Worm (Caenorhabditis elegans): Measurements from ENCODE around the gene C18A3.7.

The C18A3.7 gene

ce11 chrII:5693893-5694292 is 36.4 kb downstream of the C18A3.7 start, which contains the start of gene C25H3.3:
Gene C25H3.3, plus strand, starts transcription at chrII:5694193.
- no peak for TF ChIP-seq nhr-25 (tag; optimal IDR thresholded peaks at IDR 0.05)
- TF ChIP-seq eor-1 (tag; optimal IDR thresholded peaks at IDR 0.05) = no peak
- TF ChIP-seq nhr-43 (tag; optimal IDR thresholded peaks at IDR 0.05; ENCODE audit: poor library complexity, severe bottlenecking) = no peak
- TF ChIP-seq sea-2 (GFP tag; optimal IDR thresholded peaks at IDR 0.05) = no peak
- no peak for TF ChIP-seq nhr-76 (tag; optimal IDR thresholded peaks at IDR 0.05)
- no peak for TF ChIP-seq fkh-2 (tag; optimal IDR thresholded peaks at IDR 0.05)
- TF ChIP-seq R02D3.7 (tag; optimal IDR thresholded peaks at IDR 0.05) = no peak
- TF ChIP-seq elt-1 (tag; optimal IDR thresholded peaks at IDR 0.05) = no peak
- no peak for TF ChIP-seq fos-1 (tag; optimal IDR thresholded peaks at IDR 0.05)
- no peak for TF ChIP-seq snpc-4 (tag; optimal IDR thresholded peaks at IDR 0.05)
- no peak for TF ChIP-seq nhr-28 (tag; optimal IDR thresholded peaks at IDR 0.05)
- TF ChIP-seq nhr-11 (tag; optimal IDR thresholded peaks at IDR 0.05) = no peak
- TF ChIP-seq elt-2 (tag; optimal IDR thresholded peaks at IDR 0.05) = no peak
- no peak for TF ChIP-seq daf-12 (tag; optimal IDR thresholded peaks at IDR 0.05)
- TF ChIP-seq fkh-10 (GFP tag; optimal IDR thresholded peaks at IDR 0.05) = no peak
- no peak for TF ChIP-seq nhr-23 (tag; optimal IDR thresholded peaks at IDR 0.05)

ce11 chrII:5691216-5691771 is 38.9 kb downstream of the C18A3.7 start, which contains the start of the genes ndub-5 and eif-2D:
Gene ndub-5, minus strand, starts transcription at chrII:5691353.
Gene eif-2D, plus strand, starts transcription at chrII:5691721.
- peak; percentile 15 for TF ChIP-seq elt-2 (tag; optimal IDR thresholded peaks at IDR 0.05)
- no peak for TF ChIP-seq pqm-1 (tag; optimal IDR thresholded peaks at IDR 0.05)
- TF ChIP-seq nfya-1 (tag; optimal IDR thresholded peaks at IDR 0.05; ENCODE audit: insufficient read depth) = peak; percentile 42
- TF ChIP-seq hmg-11 (tag; optimal IDR thresholded peaks at IDR 0.05) = peak; percentile 6
- no peak for TF ChIP-seq ztf-4 (tag; optimal IDR thresholded peaks at IDR 0.05)
- TF ChIP-seq mml-1 (tag; optimal IDR thresholded peaks at IDR 0.05) = no peak
- TF ChIP-seq pha-4 (tag; optimal IDR thresholded peaks at IDR 0.05) = peak; percentile 26
- TF ChIP-seq elt-1 (tag; optimal IDR thresholded peaks at IDR 0.05) = no peak
- TF ChIP-seq snpc-4 (tag; optimal IDR thresholded peaks at IDR 0.05) = peak; percentile 18

ce11 chrII:5688959-5689358 is 41.3 kb downstream of the C18A3.7 start, which contains the start of gene C25H3.11:
Gene C25H3.11, minus strand, starts transcription at chrII:5689040.
- no peak for TF ChIP-seq fos-1 (tag; optimal IDR thresholded peaks at IDR 0.05)
- TF ChIP-seq skn-1 (tag; optimal IDR thresholded peaks at IDR 0.05) = no peak
- TF ChIP-seq daf-12 (tag; optimal IDR thresholded peaks at IDR 0.05) = no peak
- no peak for TF ChIP-seq nhr-12 (tag; optimal IDR thresholded peaks at IDR 0.05)
- peak; percentile 52 for TF ChIP-seq ama-1 (optimal IDR thresholded peaks at IDR 0.05)
- TF ChIP-seq elt-1 (tag; optimal IDR thresholded peaks at IDR 0.05) = no peak
- TF ChIP-seq nhr-25 (tag; optimal IDR thresholded peaks at IDR 0.05) = no peak
- TF ChIP-seq nhr-43 (tag; optimal IDR thresholded peaks at IDR 0.05; ENCODE audit: poor library complexity, severe bottlenecking) = no peak
- peak; percentile 29 for TF ChIP-seq snpc-4 (tag; optimal IDR thresholded peaks at IDR 0.05)
- TF ChIP-seq ztf-4 (tag; optimal IDR thresholded peaks at IDR 0.05) = no peak
- TF ChIP-seq fkh-2 (tag; optimal IDR thresholded peaks at IDR 0.05) = no peak
- no peak for TF ChIP-seq eor-1 (tag; optimal IDR thresholded peaks at IDR 0.05)
- no peak for TF ChIP-seq tbx-2 (tag; optimal IDR thresholded peaks at IDR 0.05)
- no peak for TF ChIP-seq nhr-28 (tag; optimal IDR thresholded peaks at IDR 0.05)
- TF ChIP-seq egl-5 (tag; optimal IDR thresholded peaks at IDR 0.05) = no peak
- no peak for TF ChIP-seq nhr-237 (tag; optimal IDR thresholded peaks at IDR 0.05)
- TF ChIP-seq ztf-11 (tag; optimal IDR thresholded peaks at IDR 0.05) = no peak
- peak; percentile 4 for TF ChIP-seq lsy-12 (tag; optimal IDR thresholded peaks at IDR 0.05)
- no peak for TF ChIP-seq aly-2 (tag; optimal IDR thresholded peaks at IDR 0.05)
- peak; percentile 53 for TF ChIP-seq lin-15B (tag; optimal IDR thresholded peaks at IDR 0.05)
- TF ChIP-seq elt-2 (tag; optimal IDR thresholded peaks at IDR 0.05) = peak; percentile 70
- TF ChIP-seq nfya-1 (tag; optimal IDR thresholded peaks at IDR 0.05; ENCODE audit: insufficient read depth) = peak; percentile 67
- no peak for TF ChIP-seq ceh-82 (tag; optimal IDR thresholded peaks at IDR 0.05)
- no peak for TF ChIP-seq R02D3.7 (tag; optimal IDR thresholded peaks at IDR 0.05)
- peak; percentile 26 for TF ChIP-seq pqm-1 (tag; optimal IDR thresholded peaks at IDR 0.05)
- no peak for TF ChIP-seq lin-39 (tag; optimal IDR thresholded peaks at IDR 0.05)
- TF ChIP-seq nhr-23 (tag; optimal IDR thresholded peaks at IDR 0.05) = no peak
- no peak for TF ChIP-seq nhr-67 (tag; optimal IDR thresholded peaks at IDR 0.05)
- no peak for TF ChIP-seq ceh-28 (tag; optimal IDR thresholded peaks at IDR 0.05)
- no peak for TF ChIP-seq egl-27 (tag; optimal IDR thresholded peaks at IDR 0.05)
- TF ChIP-seq ceh-9 (tag; optimal IDR thresholded peaks at IDR 0.05) = no peak
- TF ChIP-seq unc-39 (tag; optimal IDR thresholded peaks at IDR 0.05) = no peak
- TF ChIP-seq mml-1 (tag; optimal IDR thresholded peaks at IDR 0.05) = no peak
- no peak for TF ChIP-seq zag-1 (tag; optimal IDR thresholded peaks at IDR 0.05)
- TF ChIP-seq sea-2 (GFP tag; optimal IDR thresholded peaks at IDR 0.05) = no peak
- TF ChIP-seq ZK546.5 (tag; optimal IDR thresholded peaks at IDR 0.05) = no peak
- TF ChIP-seq jun-1 (tag; optimal IDR thresholded peaks at IDR 0.05) = no peak
- TF ChIP-seq pha-4 (tag; optimal IDR thresholded peaks at IDR 0.05) = peak; percentile 42
- no peak for TF ChIP-seq elt-3 (tag; optimal IDR thresholded peaks at IDR 0.05)
- TF ChIP-seq mdl-1 (tag; optimal IDR thresholded peaks at IDR 0.05) = no peak
- TF ChIP-seq nhr-11 (tag; optimal IDR thresholded peaks at IDR 0.05) = no peak
- no peak for TF ChIP-seq nhr-77 (tag; optimal IDR thresholded peaks at IDR 0.05)

All from whole organism, L3 larva.